Worm (Caenorhabditis elegans) whole organism, L3 larva: Measurements from ENCODE around the gene srd-16.

Source experiments
- ama-1 ChIP-seq: fragments of 150-350 bp; optimal IDR thresholded peaks from 2 replicates; lab custom pipeline; 2018
- ceh-9 ChIP-seq: sonication (generic microtip); optimal IDR thresholded peaks from 2 replicates; lab custom pipeline; 2018; ENCODE audit warnings: missing biosample characterization, missing genetic modification characterization
- elt-3 ChIP-seq, 3 experiments: fragments of 150-350 bp in 1 of 3; sonication (generic microtip) in 2 of 3; optimal IDR thresholded peaks; 2 replicates in 2 of 3; 4 replicates in 1 of 3; lab custom pipeline; 2014 to 2017; ENCODE audit warnings: missing biosample characterization in 3 of 3, missing genetic modification characterization in 3 of 3
- fkh-10 ChIP-seq: sonication (generic microtip); optimal IDR thresholded peaks from 2 replicates; lab custom pipeline; 2017; ENCODE audit warnings: missing biosample characterization, missing genetic modification reagents, missing genetic modification characterization
- lin-39 ChIP-seq: fragments of 150-350 bp; optimal IDR thresholded peaks from 2 replicates; lab custom pipeline; 2018; ENCODE audit warnings: missing biosample characterization, missing genetic modification reagents, missing genetic modification characterization
- nhr-12 ChIP-seq: fragments of 150-350 bp; optimal IDR thresholded peaks from 2 replicates; lab custom pipeline; 2014; ENCODE audit warnings: missing biosample characterization, missing genetic modification characterization
- nhr-28 ChIP-seq: fragments of 150-350 bp; optimal IDR thresholded peaks from 2 replicates; lab custom pipeline; 2014; ENCODE audit warnings: missing biosample characterization, missing genetic modification characterization
- pha-4 ChIP-seq: fragments of 150-350 bp; optimal IDR thresholded peaks from 2 replicates; lab custom pipeline; 2014; ENCODE audit warnings: missing biosample characterization, missing genetic modification reagents, missing genetic modification characterization
- tbx-2 ChIP-seq: sonication (generic microtip); optimal IDR thresholded peaks from 2 replicates; lab custom pipeline; 2016; ENCODE audit warnings: mild to moderate bottlenecking, missing genetic modification characterization, missing compliant biosample characterization

- TF ChIP-seq nhr-12 (tag; lab: Kevin White, UChicago) (no peak), tbx-2 (tag; lab: Kevin White, UChicago) (no peak), pha-4 (tag; lab: Kevin White, UChicago) (no peak), ceh-9 (no peak), ama-1 (lab: Kevin White, UChicago) (no peak), lin-39 (tag; lab: Kevin White, UChicago) (no peak), nhr-28 (tag; lab: Kevin White, UChicago) (no peak), fkh-10 (no peak), elt-3 (tag; optimal IDR thresholded peaks at IDR 0.05; lab: Kevin White, UChicago) (no peak)
Observed at ce11 chrV:5850671-5851070, 49.2 kb downstream of the srd-16 start.
